Worm (Caenorhabditis elegans) whole organism, young adult: ENCODE results near the gene fbxc-50.

Experiments
- B0019.2 ChIP-seq: fragments of 200-800 bp; sonication (Bioruptor generic); conservative IDR thresholded peaks from 2 replicates; pipeline ENCODE4 v1.3.6; 2022; ENCODE audit warnings: missing genetic modification reagents, missing genetic modification characterization, missing compliant biosample characterization
- B0261.1 ChIP-seq: sonication (generic microtip); optimal IDR thresholded peaks from 2 replicates; lab custom pipeline; 2016; ENCODE audit warnings: mild to moderate bottlenecking, missing genetic modification characterization, moderate library complexity, missing compliant biosample characterization
- C06A6.2 ChIP-seq: fragments of 200-800 bp; sonication (Bioruptor generic); conservative IDR thresholded peaks from 2 replicates; pipeline ENCODE4 v1.3.6; 2022; ENCODE audit warnings: missing genetic modification characterization, missing compliant biosample characterization
- Y67H2A.10 ChIP-seq: fragments of 200-800 bp; sonication (Bioruptor generic); conservative IDR thresholded peaks from 2 replicates; pipeline ENCODE4 v1.3.6; 2022; ENCODE audit warnings: missing genetic modification reagents, missing genetic modification characterization, missing compliant biosample characterization
- aptf-2 ChIP-seq: fragments of 200-800 bp; sonication (Bioruptor generic); conservative IDR thresholded peaks from 2 replicates; pipeline ENCODE4 v1.3.6; 2022; ENCODE audit warnings: missing genetic modification reagents, missing genetic modification characterization, missing compliant biosample characterization
- athp-1 ChIP-seq: sonication (generic microtip); optimal IDR thresholded peaks from 2 replicates; lab custom pipeline; 2017; ENCODE audit warnings: mild to moderate bottlenecking, missing genetic modification characterization, missing compliant biosample characterization
- attf-5 ChIP-seq: fragments of 200-800 bp; sonication (Bioruptor generic); optimal IDR thresholded peaks from 2 replicates; lab custom pipeline; 2018; ENCODE audit warnings: mild to moderate bottlenecking, missing genetic modification characterization, missing compliant biosample characterization
- attf-6 ChIP-seq: fragments of 200-800 bp; sonication (Bioruptor generic); IDR thresholded peaks from 2 replicates; pipeline ENCODE4 v1.3.6; 2022; ENCODE audit warnings: missing genetic modification reagents, missing genetic modification characterization, missing compliant biosample characterization
- cebp-1 ChIP-seq, 2 experiments: fragments of 200-800 bp in 1 of 2; sonication (Bioruptor generic) in 1 of 2; sonication (generic microtip) in 1 of 2; IDR thresholded peaks in 1 of 2; optimal IDR thresholded peaks in 1 of 2; 2 replicates each; pipeline versions ENCODE4 v1.3.6 to Lab custom; 2017 to 2022; ENCODE audit warnings: missing compliant biosample characterization in 2 of 2, missing genetic modification characterization in 2 of 2, mild to moderate bottlenecking in 1 of 2, missing genetic modification reagents in 1 of 2, moderate library complexity in 1 of 2
- cebp-2 ChIP-seq: fragments of 200-800 bp; sonication (Bioruptor generic); IDR thresholded peaks from 2 replicates; pipeline ENCODE4 v1.3.6; 2022; ENCODE audit warnings: missing genetic modification characterization, missing compliant biosample characterization
- ceh-100 ChIP-seq: fragments of 200-800 bp; sonication (Bioruptor generic); IDR thresholded peaks from 2 replicates; pipeline ENCODE4 v1.3.6; 2022; ENCODE audit warnings: missing genetic modification reagents, missing genetic modification characterization, missing compliant biosample characterization
- ceh-91 ChIP-seq: fragments of 200-800 bp; sonication (Bioruptor generic); IDR thresholded peaks from 2 replicates; pipeline ENCODE4 v1.3.6; 2022; ENCODE audit warnings: missing genetic modification reagents, missing genetic modification characterization, missing compliant biosample characterization
- chd-7 ChIP-seq: sonication (generic microtip); optimal IDR thresholded peaks from 2 replicates; lab custom pipeline; 2016; ENCODE audit warnings: mild to moderate bottlenecking, missing genetic modification characterization, moderate library complexity, missing compliant biosample characterization
- dox-1 ChIP-seq: fragments of 200-800 bp; sonication (Bioruptor generic); IDR thresholded peaks from 2 replicates; pipeline ENCODE4 v1.3.6; 2022; ENCODE audit warnings: missing genetic modification reagents, missing genetic modification characterization, missing compliant biosample characterization
- dpff-1 ChIP-seq: sonication (generic microtip); optimal IDR thresholded peaks from 2 replicates; lab custom pipeline; 2017; ENCODE audit warnings: mild to moderate bottlenecking, missing genetic modification characterization, missing compliant biosample characterization
- efl-1 ChIP-seq: fragments of 150-350 bp; optimal IDR thresholded peaks from 2 replicates; lab custom pipeline; 2014; ENCODE audit warnings: missing biosample characterization, missing genetic modification reagents, missing genetic modification characterization
- egl-18 ChIP-seq: fragments of 200-800 bp; sonication (Bioruptor generic); IDR thresholded peaks from 2 replicates; pipeline ENCODE4 v1.3.6; 2022; ENCODE audit warnings: missing genetic modification reagents, missing genetic modification characterization, missing compliant biosample characterization
- hlh-26 ChIP-seq: fragments of 200-800 bp; sonication (Bioruptor generic); conservative IDR thresholded peaks from 2 replicates; pipeline ENCODE4 v1.3.6; 2022; ENCODE audit warnings: missing genetic modification reagents, missing genetic modification characterization, missing compliant biosample characterization
- let-526 ChIP-seq: fragments of 200-800 bp; sonication (Bioruptor generic); IDR thresholded peaks from 2 replicates; pipeline ENCODE4 v1.3.6; 2022; ENCODE audit warnings: missing genetic modification reagents, missing genetic modification characterization, missing compliant biosample characterization
- madf-3 ChIP-seq: fragments of 200-800 bp; sonication (Bioruptor generic); IDR thresholded peaks from 2 replicates; pipeline ENCODE4 v1.3.6; 2022; ENCODE audit warnings: missing genetic modification reagents, missing genetic modification characterization, missing compliant biosample characterization
- mes-4 ChIP-seq: sonication (generic microtip); optimal IDR thresholded peaks from 2 replicates; lab custom pipeline; 2016; ENCODE audit warnings: missing genotype, missing genetic modification characterization, missing compliant biosample characterization
- nfyb-1 ChIP-seq: fragments of 200-800 bp; sonication (Bioruptor generic); IDR thresholded peaks from 2 replicates; pipeline ENCODE4 v1.3.6; 2022; ENCODE audit warnings: missing genetic modification reagents, missing genetic modification characterization, missing compliant biosample characterization
- nhr-80 ChIP-seq: sonication (generic microtip); optimal IDR thresholded peaks from 2 replicates; lab custom pipeline; 2016; ENCODE audit warnings: missing genetic modification characterization, missing compliant biosample characterization
- rpc-1 ChIP-seq, 2 experiments: fragments of 150-350 bp in 1 of 2; sonication (generic microtip) in 1 of 2; optimal IDR thresholded peaks; 2 replicates each; lab custom pipeline; 2014 to 2018; ENCODE audit warnings: missing biosample characterization in 1 of 2, missing genetic modification characterization in 1 of 2, missing genetic modification reagents in 1 of 2, missing genotype in 1 of 2
- sea-2 ChIP-seq: fragments of 200-800 bp; sonication (Bioruptor generic); IDR thresholded peaks from 2 replicates; pipeline ENCODE4 v1.3.6; 2022; ENCODE audit warnings: missing genetic modification characterization, missing compliant biosample characterization
- snpc-1.1 ChIP-seq: sonication (generic microtip); optimal IDR thresholded peaks from 2 replicates; lab custom pipeline; 2017; ENCODE audit warnings: missing genetic modification characterization, mild to moderate bottlenecking, missing compliant biosample characterization, antibody characterized with exemption, moderate library complexity, missing genotype, missing genetic modification reagents; ENCODE audit not compliant: insufficient read depth
- snpc-3.4 ChIP-seq: sonication (generic microtip); optimal IDR thresholded peaks from 2 replicates; lab custom pipeline; 2017; ENCODE audit warnings: missing genetic modification characterization, mild to moderate bottlenecking, missing compliant biosample characterization, antibody characterized with exemption, moderate library complexity, missing genotype, missing genetic modification reagents
- snpc-4 ChIP-seq, 5 experiments: fragments of 150-350 bp in 1 of 5; sonication (generic microtip) in 4 of 5; optimal IDR thresholded peaks; 2 replicates each; lab custom pipeline; 2014 to 2018; ENCODE audit warnings: missing genetic modification characterization in 5 of 5, missing biosample characterization in 3 of 5, antibody characterized with exemption in 2 of 5, mild to moderate bottlenecking in 2 of 5, missing compliant biosample characterization in 2 of 5, missing genotype in 2 of 5, moderate library complexity in 2 of 5, missing genetic modification reagents in 1 of 5
- somi-1 ChIP-seq: fragments of 200-800 bp; sonication (Bioruptor generic); optimal IDR thresholded peaks from 2 replicates; lab custom pipeline; 2018; ENCODE audit warnings: mild to moderate bottlenecking, missing genetic modification characterization, missing compliant biosample characterization
- tbp1 ChIP-seq: fragments of 200-800 bp; sonication (Bioruptor generic); optimal IDR thresholded peaks from 2 replicates; lab custom pipeline; 2018; ENCODE audit warnings: mild to moderate bottlenecking, missing genetic modification characterization, missing compliant biosample characterization
- unc-130 ChIP-seq: sonication (generic microtip); optimal IDR thresholded peaks from 2 replicates; lab custom pipeline; 2016; ENCODE audit warnings: missing genetic modification reagents, missing genetic modification characterization, missing compliant biosample characterization
- zfh-2 ChIP-seq: fragments of 200-800 bp; sonication (Bioruptor generic); conservative IDR thresholded peaks from 2 replicates; pipeline ENCODE4 v1.3.6; 2022; ENCODE audit warnings: missing genetic modification reagents, missing genetic modification characterization, missing compliant biosample characterization
- zim-3 ChIP-seq: sonication (generic microtip); optimal IDR thresholded peaks from 2 replicates; lab custom pipeline; 2017; ENCODE audit warnings: mild to moderate bottlenecking, missing genetic modification characterization, moderate library complexity, missing compliant biosample characterization
- ztf-3 ChIP-seq: fragments of 200-800 bp; sonication (Bioruptor generic); optimal IDR thresholded peaks from 2 replicates; lab custom pipeline; 2018; ENCODE audit warnings: mild to moderate bottlenecking, missing genetic modification characterization, missing compliant biosample characterization
- ztf-6 ChIP-seq: fragments of 200-800 bp; sonication (Bioruptor generic); IDR thresholded peaks from 2 replicates; pipeline ENCODE4 v1.3.6; 2022; ENCODE audit warnings: missing genetic modification reagents, missing genetic modification characterization, missing compliant biosample characterization

The fbxc-50 gene

ce11 chrII:3267815-3268214 is 19.9 kb upstream of the fbxc-50 start (continued):
- TF ChIP-seq somi-1 (GFP tag; lab: Kevin White, UChicago) (no peak), snpc-4 (GFP tag; optimal IDR thresholded peaks at IDR 0.05; lab: Kevin White, UChicago) (no peak), snpc-4 (tag; optimal IDR thresholded peaks at IDR 0.05; lab: Kevin White, UChicago) (peak in 1 of 4 experiments; percentile 37), efl-1 (GFP tag; lab: Kevin White, UChicago) (no peak), attf-6 (GFP tag; lab: Robert Waterston, UW) (no peak), cebp-1 (GFP tag; IDR thresholded peaks at IDR 0.05; lab: Robert Waterston, UW) (no peak), cebp-1 (tag; optimal IDR thresholded peaks at IDR 0.05; lab: Kevin White, UChicago) (no peak), nfyb-1 (GFP tag; lab: Robert Waterston, UW) (peak; percentile 66), chd-7 (tag; lab: Kevin White, UChicago) (peak; percentile 14), mes-4 (tag; lab: Kevin White, UChicago) (no peak), tbp1 (peak; percentile 95)
- TF ChIP-seq, all 124 proteins: peak for 17

- TF ChIP-seq hlh-26 (no peak), nhr-80 (no peak), cebp-2 (GFP tag; lab: Robert Waterston, UW) (no peak), attf-5 (GFP tag; lab: Kevin White, UChicago) (no peak), madf-3 (GFP tag; lab: Robert Waterston, UW) (no peak), athp-1 (tag; lab: Kevin White, UChicago) (no peak), ceh-100 (no peak), snpc-3.4 (tag; lab: Kevin White, UChicago) (no peak), aptf-2 (GFP tag; lab: Robert Waterston, UW) (no peak), zim-3 (tag; lab: Kevin White, UChicago) (no peak), B0019.2 (GFP tag; lab: Robert Waterston, UW) (no peak)
Observed at ce11 chrII:3267365-3267764, 19.4 kb upstream of the fbxc-50 start, which contains the start of gene F02E11.7. TSS of gene F02E11.7 (plus strand) at chrII:3267665.

ce11 chrII:3264704-3265103 is 16.8 kb upstream of the fbxc-50 start:
- TF ChIP-seq B0261.1 (peak; percentile 44), tbp1 (peak; percentile 67), rpc-1 (optimal IDR thresholded peaks at IDR 0.05; lab: Kevin White, UChicago) (no peak), rpc-1 (tag; optimal IDR thresholded peaks at IDR 0.05; lab: Kevin White, UChicago) (peak; percentile 58), dpff-1 (no peak), snpc-1.1 (tag; lab: Kevin White, UChicago) (no peak)
- TF ChIP-seq, all 124 proteins: peak for 3

- TF ChIP-seq ceh-91 (GFP tag; lab: Robert Waterston, UW), result no peak
- no peak for TF ChIP-seq rpc-1 (optimal IDR thresholded peaks at IDR 0.05; lab: Kevin White, UChicago)
- TF ChIP-seq rpc-1 (tag; optimal IDR thresholded peaks at IDR 0.05; lab: Kevin White, UChicago), result peak; percentile 33
Observed at ce11 chrII:3262504-3262903, 14.6 kb upstream of the fbxc-50 start, which contains the start of gene F02E11.2. TSS of gene F02E11.2 (plus strand) at chrII:3262804.

- no peak for TF ChIP-seq dox-1 (GFP tag; lab: Robert Waterston, UW)
- TF ChIP-seq mes-4 (tag; lab: Kevin White, UChicago), result no peak
- TF ChIP-seq zim-3 (tag; lab: Kevin White, UChicago), result no peak
- TF ChIP-seq C06A6.2 (GFP tag; lab: Robert Waterston, UW), result no peak
- TF ChIP-seq egl-18 (GFP tag; lab: Robert Waterston, UW), result no peak
- no peak for TF ChIP-seq ztf-3
- no peak for TF ChIP-seq sea-2 (GFP tag; lab: Robert Waterston, UW)
- no peak for TF ChIP-seq let-526 (GFP tag; lab: Robert Waterston, UW)
- no peak for TF ChIP-seq zfh-2 (GFP tag; lab: Robert Waterston, UW)
- no peak for TF ChIP-seq nhr-80
- no peak for TF ChIP-seq ztf-6 (GFP tag; lab: Robert Waterston, UW)
- no peak for TF ChIP-seq unc-130 (GFP tag; lab: Kevin White, UChicago)
- TF ChIP-seq Y67H2A.10 (GFP tag; lab: Robert Waterston, UW), result no peak
Observed at ce11 chrII:3259254-3259653, 11.3 kb upstream of the fbxc-50 start, which contains the start of gene gcy-19. TSS of gene gcy-19 (minus strand) at chrII:3259354.
